Fruit fly (Drosophila melanogaster) whole organism, embryonic: ENCODE measurements around the gene Zn72D.

Experiments
- ATbp ChIP-seq: fragments of 200-800 bp; sonication (Bioruptor generic); optimal IDR thresholded peaks from 2 replicates; lab custom pipeline; 2017; ENCODE audit warnings: missing biosample characterization, mild to moderate bottlenecking, missing genetic modification characterization, missing genetic modification reagents
- B-H1 ChIP-seq: fragments of 200-800 bp; sonication (Bioruptor generic); IDR thresholded peaks from 3 replicates; pipeline ENCODE4 v1.3.6; 2022; ENCODE audit warnings: missing biosample characterization, missing genetic modification characterization
- B-H2 ChIP-seq: fragments of 200-800 bp; sonication (Bioruptor generic); optimal IDR thresholded peaks from 2 replicates; lab custom pipeline; 2018; ENCODE audit warnings: missing biosample characterization, mild to moderate bottlenecking, missing genetic modification characterization
- CG10209 ChIP-seq: fragments of 200-800 bp; sonication (Bioruptor generic); optimal IDR thresholded peaks from 3 replicates; lab custom pipeline; 2017; ENCODE audit warnings: missing biosample characterization, mild to moderate bottlenecking, missing genetic modification characterization, missing genetic modification reagents
- CG10366 ChIP-seq: fragments of 200-800 bp; sonication (Bioruptor generic); IDR thresholded peaks from 2 replicates; pipeline ENCODE4 v1.3.6; 2022; ENCODE audit warnings: missing biosample characterization, missing genetic modification characterization
- CG11085 ChIP-seq: fragments of 200-800 bp; sonication (Bioruptor generic); IDR thresholded peaks from 2 replicates; pipeline ENCODE4 v1.3.6; 2022; ENCODE audit warnings: missing biosample characterization, missing genetic modification characterization
- CG11695 ChIP-seq: fragments of 200-800 bp; sonication (Bioruptor generic); IDR thresholded peaks from 3 replicates; pipeline ENCODE4 v1.3.6; 2022; ENCODE audit warnings: missing biosample characterization, missing genetic modification characterization
- CG12299 ChIP-seq: fragments of 200-800 bp; sonication (Bioruptor generic); optimal IDR thresholded peaks from 2 replicates; lab custom pipeline; 2018; ENCODE audit warnings: missing biosample characterization, mild to moderate bottlenecking, missing genetic modification characterization
- CG14050 ChIP-seq: fragments of 200-800 bp; sonication (Bioruptor generic); IDR thresholded peaks from 3 replicates; pipeline ENCODE4 v1.3.6; 2022; ENCODE audit warnings: missing biosample characterization, missing genetic modification characterization
- CG14441 ChIP-seq: fragments of 200-800 bp; sonication (Bioruptor generic); IDR thresholded peaks from 2 replicates; pipeline ENCODE4 v1.3.6; 2022; ENCODE audit warnings: missing biosample characterization, missing genetic modification characterization
- CG1529 ChIP-seq: fragments of 200-800 bp; sonication (Bioruptor generic); optimal IDR thresholded peaks from 3 replicates; lab custom pipeline; 2018; ENCODE audit warnings: missing biosample characterization, missing genetic modification characterization
- CG15696 ChIP-seq: fragments of 200-800 bp; sonication (Bioruptor generic); optimal IDR thresholded peaks from 2 replicates; lab custom pipeline; 2019; ENCODE audit warnings: missing biosample characterization, mild to moderate bottlenecking, missing genetic modification characterization, moderate library complexity
- CG18262 ChIP-seq: fragments of 200-800 bp; optimal IDR thresholded peaks from 3 replicates; lab custom pipeline; 2019; ENCODE audit warnings: missing biosample characterization, mild to moderate bottlenecking, missing genetic modification characterization, moderate library complexity
- CG33213 ChIP-seq: fragments of 200-800 bp; sonication (Bioruptor generic); optimal IDR thresholded peaks from 3 replicates; lab custom pipeline; 2016; ENCODE audit warnings: missing biosample characterization, missing genetic modification characterization
- CG43689 ChIP-seq: fragments of 200-800 bp; sonication (Bioruptor generic); IDR thresholded peaks from 2 replicates; pipeline ENCODE4 v1.3.6; 2022; ENCODE audit warnings: missing biosample characterization, missing genetic modification characterization
- CG6854 ChIP-seq: fragments of 200-800 bp; sonication (Bioruptor generic); optimal IDR thresholded peaks from 3 replicates; lab custom pipeline; 2017; ENCODE audit warnings: missing biosample characterization, mild to moderate bottlenecking, missing genetic modification characterization
- CG7839 ChIP-seq: fragments of 200-800 bp; sonication (Bioruptor generic); optimal IDR thresholded peaks from 3 replicates; lab custom pipeline; 2018; ENCODE audit warnings: missing biosample characterization, mild to moderate bottlenecking, missing genetic modification characterization, moderate library complexity
- CG9437 ChIP-seq: fragments of 200-800 bp; sonication (Bioruptor generic); optimal IDR thresholded peaks from 2 replicates; lab custom pipeline; 2018; ENCODE audit warnings: missing biosample characterization, mild to moderate bottlenecking, missing genetic modification characterization
- CG9817 ChIP-seq: fragments of 200-800 bp; sonication (Bioruptor generic); optimal IDR thresholded peaks from 2 replicates; lab custom pipeline; 2018; ENCODE audit warnings: missing biosample characterization, mild to moderate bottlenecking, missing genetic modification characterization, moderate library complexity
- D19B ChIP-seq: fragments of 200-800 bp; sonication (Bioruptor generic); optimal IDR thresholded peaks from 2 replicates; lab custom pipeline; 2017; ENCODE audit warnings: missing biosample characterization, mild to moderate bottlenecking, missing genetic modification characterization
- HmgZ ChIP-seq: fragments of 200-800 bp; sonication (Bioruptor generic); optimal IDR thresholded peaks from 2 replicates; lab custom pipeline; 2018; ENCODE audit warnings: missing biosample characterization, mild to moderate bottlenecking, missing genetic modification characterization
- PHDP ChIP-seq: fragments of 200-800 bp; sonication (Bioruptor generic); optimal IDR thresholded peaks from 3 replicates; lab custom pipeline; 2018; ENCODE audit warnings: missing biosample characterization, mild to moderate bottlenecking, missing genetic modification characterization, moderate library complexity
- Pdp1 ChIP-seq, 2 experiments: fragments of 200-800 bp; sonication (Bioruptor generic); optimal IDR thresholded peaks; 3 replicates each; lab custom pipeline; 2016; ENCODE audit warnings: missing biosample characterization in 2 of 2, missing genetic modification characterization in 2 of 2, mild to moderate bottlenecking in 1 of 2, moderate library complexity in 1 of 2
- Rx ChIP-seq: fragments of 200-800 bp; sonication (Bioruptor generic); IDR thresholded peaks from 2 replicates; pipeline ENCODE4 v1.3.6; 2022; ENCODE audit warnings: missing biosample characterization, missing genetic modification characterization
- Spps ChIP-seq: fragments of 200-800 bp; sonication (Bioruptor generic); optimal IDR thresholded peaks from 2 replicates; lab custom pipeline; 2018; ENCODE audit warnings: missing biosample characterization, mild to moderate bottlenecking, missing genetic modification characterization
- Xbp1 ChIP-seq: fragments of 200-800 bp; sonication (Bioruptor generic); optimal IDR thresholded peaks from 3 replicates; lab custom pipeline; 2016; ENCODE audit warnings: missing biosample characterization, mild to moderate bottlenecking, missing genetic modification characterization
- amos ChIP-seq: fragments of 200-800 bp; sonication (Bioruptor generic); IDR thresholded peaks from 2 replicates; pipeline ENCODE4 v1.3.6; 2022; ENCODE audit warnings: missing biosample characterization, missing genetic modification characterization; ENCODE audit not compliant: partially characterized antibody
- crc ChIP-seq: fragments of 200-800 bp; sonication (Bioruptor generic); optimal IDR thresholded peaks from 2 replicates; lab custom pipeline; 2016; ENCODE audit warnings: missing biosample characterization, missing genetic modification characterization
- cwo ChIP-seq: fragments of 200-800 bp; sonication (Bioruptor generic); optimal IDR thresholded peaks from 3 replicates; lab custom pipeline; 2017; ENCODE audit warnings: missing biosample characterization, missing genetic modification characterization, mild to moderate bottlenecking, moderate library complexity, missing genetic modification reagents
- fd96Cb ChIP-seq: fragments of 200-800 bp; sonication (Bioruptor generic); optimal IDR thresholded peaks from 2 replicates; lab custom pipeline; 2018; ENCODE audit warnings: missing biosample characterization, mild to moderate bottlenecking, missing genetic modification characterization, moderate library complexity
- gfzf ChIP-seq: fragments of 200-800 bp; sonication (Bioruptor generic); optimal IDR thresholded peaks from 2 replicates; lab custom pipeline; 2016; ENCODE audit warnings: missing biosample characterization, mild to moderate bottlenecking, missing genetic modification characterization, moderate library complexity
- ham ChIP-seq: fragments of 200-800 bp; sonication (Bioruptor generic); IDR thresholded peaks from 2 replicates; pipeline ENCODE4 v1.3.6; 2022; ENCODE audit warnings: missing biosample characterization, missing genetic modification characterization
- her ChIP-seq: fragments of 200-800 bp; sonication (Bioruptor generic); optimal IDR thresholded peaks from 2 replicates; lab custom pipeline; 2016; ENCODE audit warnings: missing biosample characterization, missing genetic modification characterization
- hth ChIP-seq: fragments of >200 bp; optimal IDR thresholded peaks from 2 replicates; lab custom pipeline; 2017; ENCODE audit warnings: inconsistent platforms
- jing ChIP-seq: fragments of 200-800 bp; sonication (Bioruptor generic); optimal IDR thresholded peaks from 2 replicates; lab custom pipeline; 2018; ENCODE audit warnings: missing biosample characterization, mild to moderate bottlenecking, missing genetic modification characterization
- lab ChIP-seq: fragments of 200-800 bp; sonication (Bioruptor generic); optimal IDR thresholded peaks from 3 replicates; lab custom pipeline; 2017; ENCODE audit warnings: missing biosample characterization, missing genetic modification characterization, mild to moderate bottlenecking, moderate library complexity, missing genetic modification reagents
- lola ChIP-seq, 3 experiments: fragments of >200 bp in 2 of 3; fragments of 200-800 bp in 1 of 3; sonication (Bioruptor generic) in 1 of 3; optimal IDR thresholded peaks; 2 replicates each; lab custom pipeline; 2017 to 2019; ENCODE audit warnings: missing biosample characterization in 3 of 3, missing genetic modification characterization in 3 of 3, mild to moderate bottlenecking in 1 of 3, moderate library complexity in 1 of 3
- mld ChIP-seq: fragments of 200-800 bp; sonication (Bioruptor generic); IDR thresholded peaks from 3 replicates; pipeline ENCODE4 v1.3.6; 2022; ENCODE audit warnings: missing biosample characterization, missing genetic modification characterization; ENCODE audit not compliant: partially characterized antibody
- pfk ChIP-seq: fragments of 200-800 bp; sonication (Bioruptor generic); optimal IDR thresholded peaks from 2 replicates; lab custom pipeline; 2018; ENCODE audit warnings: missing biosample characterization, mild to moderate bottlenecking, missing genetic modification characterization, moderate library complexity
- phol ChIP-seq: fragments of 200-800 bp; sonication (Bioruptor generic); optimal IDR thresholded peaks from 3 replicates; lab custom pipeline; 2018; ENCODE audit warnings: missing biosample characterization, mild to moderate bottlenecking, missing genetic modification characterization, moderate library complexity
- scrt ChIP-seq: fragments of 200-800 bp; sonication (Bioruptor generic); optimal IDR thresholded peaks from 2 replicates; lab custom pipeline; 2018; ENCODE audit warnings: missing biosample characterization, mild to moderate bottlenecking, missing genetic modification characterization, moderate library complexity
- sd ChIP-seq: fragments of 200-800 bp; sonication (Bioruptor generic); optimal IDR thresholded peaks from 3 replicates; lab custom pipeline; 2018; ENCODE audit warnings: missing biosample characterization, mild to moderate bottlenecking, missing genetic modification characterization, moderate library complexity
- sens-2 ChIP-seq: fragments of 200-800 bp; sonication (Bioruptor generic); IDR thresholded peaks from 2 replicates; pipeline ENCODE4 v1.3.6; 2022; ENCODE audit warnings: missing biosample characterization, missing genetic modification characterization
- sim ChIP-seq: fragments of 200-800 bp; sonication (Bioruptor generic); IDR thresholded peaks from 2 replicates; pipeline ENCODE4 v1.3.6; 2022; ENCODE audit warnings: missing biosample characterization, missing genetic modification characterization
- stc ChIP-seq: fragments of 200-800 bp; sonication (Bioruptor generic); IDR thresholded peaks from 2 replicates; pipeline ENCODE4 v1.3.6; 2022; ENCODE audit warnings: missing biosample characterization, missing genetic modification characterization
- tna ChIP-seq: fragments of 200-800 bp; sonication (Bioruptor generic); IDR thresholded peaks from 2 replicates; pipeline ENCODE4 v1.3.6; 2022; ENCODE audit warnings: missing biosample characterization, missing genetic modification characterization; ENCODE audit not compliant: partially characterized antibody
- toy ChIP-seq: fragments of 200-800 bp; sonication (Bioruptor generic); IDR thresholded peaks from 2 replicates; pipeline ENCODE4 v1.3.6; 2022; ENCODE audit warnings: missing biosample characterization, missing genetic modification characterization
- tx ChIP-seq: fragments of 200-800 bp; sonication (Bioruptor generic); optimal IDR thresholded peaks from 2 replicates; lab custom pipeline; 2016; ENCODE audit warnings: missing biosample characterization, missing genetic modification characterization

The Zn72D gene

dm6 chr3L:16161847-16162556 lies 49.6 kb upstream of the Zn72D start (continued):
- TF ChIP-seq HmgZ (tag; lab: Kevin White, UChicago), result peak; percentile 73
- TF ChIP-seq CG9817 (tag; lab: Kevin White, UChicago), result peak; percentile 70
- peak; percentile 36; the same call in 1 of the 2 replicates for TF ChIP-seq CG14441 (GFP tag; lab: Robert Waterston, UW)
- TF ChIP-seq Xbp1 (GFP tag; lab: Kevin White, UChicago), result peak; percentile 64
- peak; percentile 53 for TF ChIP-seq CG12299
- TF ChIP-seq stc (GFP tag; lab: Robert Waterston, UW), result no peak; the same call in 1 of the 2 replicates
- TF ChIP-seq B-H1, result peak; percentile 27; the same call in 1 of the 3 replicates
- TF ChIP-seq lola (GFP tag; optimal IDR thresholded peaks at IDR 0.05; lab: Kevin White, UChicago), result peak in 1 of 3 experiments; percentile 49
- TF ChIP-seq ham (GFP tag; lab: Robert Waterston, UW), result no peak
- TF ChIP-seq gfzf (GFP tag; lab: Kevin White, UChicago), result no peak
- TF ChIP-seq sim, result peak; percentile 24; the same call in 1 of the 2 replicates
- TF ChIP-seq toy, result no peak
- TF ChIP-seq phol (tag; lab: Kevin White, UChicago), result peak; percentile 63
- TF ChIP-seq CG43689 (GFP tag; lab: Robert Waterston, UW), result no peak
- peak; percentile 44; the same call in 1 of the 2 replicates for TF ChIP-seq sens-2
- peak; percentile 16 for TF ChIP-seq jing (GFP tag; lab: Kevin White, UChicago)
- TF ChIP-seq CG6854, result peak; percentile 61
- peak; percentile 28 for TF ChIP-seq CG33213 (GFP tag; lab: Kevin White, UChicago)
- TF ChIP-seq CG7839 (tag; lab: Kevin White, UChicago), result peak; percentile 85
- TF ChIP-seq Pdp1 (GFP tag; optimal IDR thresholded peaks at IDR 0.05; lab: Kevin White, UChicago), result peak; percentile 43 to 62
- peak; percentile 71 for TF ChIP-seq her (GFP tag; lab: Kevin White, UChicago)
- no peak for TF ChIP-seq mld
- no peak for TF ChIP-seq amos (GFP tag; lab: Robert Waterston, UW)
- peak; percentile 10 for TF ChIP-seq Spps (tag; lab: Kevin White, UChicago)
- peak; percentile 82 for TF ChIP-seq CG10209 (GFP tag; lab: Kevin White, UChicago)
- TF ChIP-seq CG9437 (GFP tag; lab: Kevin White, UChicago), result peak; percentile 65
- TF ChIP-seq scrt (GFP tag; lab: Kevin White, UChicago), result peak; percentile 71
- TF ChIP-seq tna (GFP tag; lab: Robert Waterston, UW), result no peak
- TF ChIP-seq B-H2 (GFP tag; lab: Kevin White, UChicago), result peak; percentile 16
- no peak for TF ChIP-seq CG11085 (GFP tag; lab: Robert Waterston, UW)
- TF ChIP-seq CG15696, result no peak
- peak; percentile 89 for TF ChIP-seq lab
- peak; percentile 42 for TF ChIP-seq ATbp (GFP tag; lab: Kevin White, UChicago)
- peak; percentile 78 for TF ChIP-seq CG11695
- TF ChIP-seq CG18262, result peak; percentile 76
- TF ChIP-seq sd, result peak; percentile 49
- peak; percentile 68 for TF ChIP-seq CG1529 (GFP tag; lab: Kevin White, UChicago)
- TF ChIP-seq D19B (GFP tag; lab: Kevin White, UChicago), result peak; percentile 62
- TF ChIP-seq pfk (GFP tag; lab: Kevin White, UChicago), result no peak
- TF ChIP-seq PHDP, result peak; percentile 84
- TF ChIP-seq fd96Cb, result peak; percentile 70
- TF ChIP-seq crc (GFP tag; lab: Kevin White, UChicago), result peak; percentile 72
- peak; percentile 18; the same call in 1 of the 2 replicates for TF ChIP-seq Rx (GFP tag; lab: Robert Waterston, UW)
- TF ChIP-seq CG14050 (GFP tag; lab: Robert Waterston, UW), result peak; percentile 13; the same call in 1 of the 3 replicates
- no peak for TF ChIP-seq hth (lab: Kevin White, UChicago)
- peak; percentile 40 for TF ChIP-seq tx (GFP tag; lab: Kevin White, UChicago)
- TF ChIP-seq cwo, result peak; percentile 86
- no peak; the same call in 1 of the 2 replicates for TF ChIP-seq CG10366 (GFP tag; lab: Robert Waterston, UW)
